Worm (Caenorhabditis elegans) whole organism, mixed stage, embryonic: Measurements from ENCODE around the gene dna-2.

ENCODE experiments used
- elt-1 ChIP-seq: sonication (generic microtip); optimal IDR thresholded peaks from 2 replicates; lab custom pipeline; 2017; ENCODE audit warnings: missing genetic modification characterization, mild to moderate bottlenecking, missing compliant biosample characterization, antibody characterized with exemption, moderate library complexity, borderline replicate concordance; ENCODE audit not compliant: insufficient read depth
- elt-3 ChIP-seq: fragments of 150-350 bp; optimal IDR thresholded peaks from 2 replicates; lab custom pipeline; 2014; ENCODE audit warnings: missing biosample characterization, missing genetic modification characterization
- lin-13 ChIP-seq: fragments of 150-350 bp; optimal IDR thresholded peaks from 2 replicates; lab custom pipeline; 2014; ENCODE audit warnings: missing biosample characterization, missing genetic modification characterization
- nhr-12 ChIP-seq: fragments of 150-350 bp; optimal IDR thresholded peaks from 2 replicates; lab custom pipeline; 2014; ENCODE audit warnings: missing biosample characterization, missing genetic modification characterization
- nhr-237 ChIP-seq: fragments of 150-350 bp; optimal IDR thresholded peaks from 2 replicates; lab custom pipeline; 2014; ENCODE audit warnings: missing biosample characterization, missing genetic modification characterization
- nhr-28 ChIP-seq: fragments of 150-350 bp; optimal IDR thresholded peaks from 2 replicates; lab custom pipeline; 2014; ENCODE audit warnings: missing biosample characterization, missing genetic modification characterization
- snpc-4 ChIP-seq: fragments of 150-350 bp; optimal IDR thresholded peaks from 2 replicates; lab custom pipeline; 2014; ENCODE audit warnings: missing biosample characterization, missing genetic modification characterization
- unc-62 ChIP-seq: fragments of 150-350 bp; optimal IDR thresholded peaks from 2 replicates; lab custom pipeline; 2014; ENCODE audit warnings: missing biosample characterization, missing genetic modification reagents, missing genetic modification characterization

ce11 chrII:11761806-11762512 is 16.3 kb upstream of the dna-2 start:
- no peak for TF ChIP-seq unc-62
- TF ChIP-seq elt-1: no peak
- TF ChIP-seq elt-3 (tag; lab: Kevin White, UChicago): no peak
- TF ChIP-seq nhr-237 (tag; lab: Kevin White, UChicago): no peak
- TF ChIP-seq nhr-12 (tag; lab: Kevin White, UChicago): no peak
- TF ChIP-seq lin-13: no peak
- TF ChIP-seq snpc-4 (tag; lab: Kevin White, UChicago): no peak
- no peak for TF ChIP-seq nhr-28 (tag; lab: Kevin White, UChicago)
